Worm (Caenorhabditis elegans): ENCODE data around the gene K05F6.14.

DNA sequence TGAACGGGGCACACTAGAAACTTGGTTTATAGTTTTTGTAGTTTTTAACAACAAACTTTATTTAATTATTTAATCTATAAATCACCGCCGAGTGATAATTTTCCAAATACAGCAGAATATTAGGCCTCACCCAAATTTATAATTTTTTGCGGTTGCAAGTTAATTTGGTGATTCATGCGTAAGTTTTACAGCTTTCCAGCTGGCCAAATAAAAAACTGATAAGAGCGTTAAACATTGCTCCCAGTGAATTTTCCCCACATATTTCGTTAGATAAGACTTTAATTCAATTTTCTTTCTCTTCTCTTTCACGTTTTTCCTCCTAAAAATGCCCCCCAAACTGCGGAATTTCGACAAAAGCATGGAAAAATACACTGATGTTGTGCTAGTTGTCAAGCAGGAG is 39.5 kb downstream of the K05F6.14 start, which contains the start of gene bath-47:
- TF ChIP-seq dao-5 (tag; optimal IDR thresholded peaks at IDR 0.05), result no peak
- no peak for TF ChIP-seq W03F9.2 (tag; optimal IDR thresholded peaks at IDR 0.05)
- no peak for TF ChIP-seq him-1 (tag; optimal IDR thresholded peaks at IDR 0.05)
